Worm (Caenorhabditis elegans): ENCODE measurements around the gene dmd-9.

DNA sequence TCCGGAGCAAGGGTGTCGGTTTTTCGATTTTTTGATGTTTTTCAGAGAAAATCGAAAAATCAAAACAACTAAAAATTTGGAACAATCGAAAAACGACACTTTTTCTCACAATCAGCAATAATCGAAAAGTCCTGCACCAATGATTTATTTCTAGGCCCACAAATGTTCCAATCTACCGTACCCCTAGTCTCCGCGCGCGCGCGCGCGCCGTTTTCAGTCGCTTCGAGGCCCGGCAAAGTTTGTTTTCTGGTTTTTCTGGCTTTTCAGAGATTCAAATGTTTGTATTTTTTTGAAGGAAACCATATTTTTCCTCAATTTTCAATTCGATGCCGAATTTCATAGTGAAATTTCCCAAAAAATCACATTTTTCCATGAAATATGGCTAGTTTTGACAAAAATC lies 42.4 kb downstream of the dmd-9 start:
- TF ChIP-seq T23F11.4 (GFP tag; optimal IDR thresholded peaks at IDR 0.05) (no peak), pqm-1 (tag; optimal IDR thresholded peaks at IDR 0.05) (no peak), fkh-10 (GFP tag; optimal IDR thresholded peaks at IDR 0.05) (no peak), lin-11 (tag; optimal IDR thresholded peaks at IDR 0.05) (no peak), nfya-1 (tag; optimal IDR thresholded peaks at IDR 0.05) (no peak)
